Fruit fly (Drosophila melanogaster): ENCODE data around the gene CG33172.
A peak's percentile ranks its signal among the peaks of the same experiment; 100 is the strongest.

- TF ChIP-seq Mnt (GFP tag; optimal IDR thresholded peaks at IDR 0.05) (peak; percentile 92), CG33017 (tag; optimal IDR thresholded peaks at IDR 0.05) (no peak), kay (GFP tag; ENCODE audit: borderline replicate concordance) (no peak), Crg-1 (GFP tag; optimal IDR thresholded peaks at IDR 0.05) (no peak), CG7101 (tag; optimal IDR thresholded peaks at IDR 0.05) (no peak), bab1 (GFP tag; optimal IDR thresholded peaks at IDR 0.05) (peak; percentile 48), tj (GFP tag; optimal IDR thresholded peaks at IDR 0.05) (no peak), Clk (GFP tag; optimal IDR thresholded peaks at IDR 0.05) (no peak)
These were observed 6.7 kb upstream of the CG33172 start, which contains the start of gene Polr3A for dm6 chrX:15762723-15763122.
